Fruit fly (Drosophila melanogaster) whole organism, prepupa: ENCODE results near the gene hang.
A peak's percentile ranks its signal among the peaks of the same experiment; 100 is the strongest.

ENCODE experiments used
- Blimp-1 ChIP-seq: fragments of 200-800 bp; sonication (Bioruptor generic); optimal IDR thresholded peaks from 3 replicates; lab custom pipeline; 2017; ENCODE audit warnings: missing biosample characterization, missing genetic modification characterization, mild to moderate bottlenecking, moderate library complexity, missing genetic modification reagents
- CG10631 ChIP-seq: fragments of 200-800 bp; sonication (Bioruptor generic); optimal IDR thresholded peaks from 2 replicates; lab custom pipeline; 2016; ENCODE audit warnings: missing biosample characterization, missing genetic modification characterization
- CG10669 ChIP-seq: fragments of 200-800 bp; sonication (Bioruptor generic); optimal IDR thresholded peaks from 3 replicates; lab custom pipeline; 2018; ENCODE audit warnings: missing biosample characterization, mild to moderate bottlenecking, missing genetic modification characterization, moderate library complexity
- CG11294 ChIP-seq: fragments of 200-800 bp; sonication (Bioruptor generic); IDR thresholded peaks from 2 replicates; pipeline ENCODE4 v1.3.6; 2022; ENCODE audit warnings: missing biosample characterization, missing genetic modification characterization
- CG15336 ChIP-seq: fragments of 200-800 bp; sonication (Bioruptor generic); IDR thresholded peaks from 2 replicates; pipeline ENCODE4 v1.3.6; 2022; ENCODE audit warnings: missing biosample characterization, missing genetic modification characterization
- CG1621 ChIP-seq: fragments of 200-800 bp; sonication (Bioruptor generic); optimal IDR thresholded peaks from 3 replicates; lab custom pipeline; 2018; ENCODE audit warnings: missing biosample characterization, mild to moderate bottlenecking, missing genetic modification characterization
- CG16779 ChIP-seq: fragments of 200-800 bp; sonication (Bioruptor generic); optimal IDR thresholded peaks from 3 replicates; lab custom pipeline; 2017; ENCODE audit warnings: missing biosample characterization, mild to moderate bottlenecking, missing genetic modification characterization
- CG3032 ChIP-seq: fragments of 200-800 bp; optimal IDR thresholded peaks from 2 replicates; lab custom pipeline; 2019; ENCODE audit warnings: missing biosample characterization, mild to moderate bottlenecking, missing genetic modification characterization, moderate library complexity
- CG34406 ChIP-seq: fragments of 200-800 bp; sonication (Bioruptor generic); optimal IDR thresholded peaks from 3 replicates; lab custom pipeline; 2016; ENCODE audit warnings: missing biosample characterization, missing genetic modification characterization
- CG3919 ChIP-seq: fragments of 200-800 bp; sonication (Bioruptor generic); optimal IDR thresholded peaks from 3 replicates; lab custom pipeline; 2016; ENCODE audit warnings: missing biosample characterization, missing genetic modification characterization
- CG6163 ChIP-seq: fragments of 200-800 bp; sonication (Bioruptor generic); IDR thresholded peaks from 3 replicates; pipeline ENCODE4 v1.3.6; 2022; ENCODE audit warnings: missing biosample characterization, missing genetic modification characterization
- CG6276 ChIP-seq: fragments of 200-800 bp; sonication (Bioruptor generic); optimal IDR thresholded peaks from 2 replicates; lab custom pipeline; 2017; ENCODE audit warnings: missing biosample characterization, mild to moderate bottlenecking, missing genetic modification characterization
- CG6792 ChIP-seq: fragments of 200-800 bp; sonication (Bioruptor generic); optimal IDR thresholded peaks from 3 replicates; lab custom pipeline; 2016; ENCODE audit warnings: missing biosample characterization, missing genetic modification characterization
- CG6808 ChIP-seq: fragments of 200-800 bp; sonication (Bioruptor generic); optimal IDR thresholded peaks from 3 replicates; lab custom pipeline; 2017; ENCODE audit warnings: missing biosample characterization, missing genetic modification characterization, mild to moderate bottlenecking, moderate library complexity, missing genetic modification reagents
- CG6854 ChIP-seq: fragments of 200-800 bp; sonication (Bioruptor generic); optimal IDR thresholded peaks from 2 replicates; lab custom pipeline; 2017; ENCODE audit warnings: missing biosample characterization, mild to moderate bottlenecking, missing genetic modification characterization
- CG7368 ChIP-seq: fragments of 200-800 bp; sonication (Bioruptor generic); optimal IDR thresholded peaks from 3 replicates; lab custom pipeline; 2016; ENCODE audit warnings: missing biosample characterization, missing genetic modification characterization
- CG8119 ChIP-seq: fragments of 200-800 bp; sonication (Bioruptor generic); IDR thresholded peaks from 3 replicates; pipeline ENCODE4 v1.3.6; 2022; ENCODE audit warnings: missing biosample characterization, missing genetic modification characterization
- CG8319 ChIP-seq: fragments of 200-800 bp; sonication (Bioruptor generic); optimal IDR thresholded peaks from 3 replicates; lab custom pipeline; 2016; ENCODE audit warnings: missing biosample characterization, missing genetic modification characterization
- CG8632 ChIP-seq: fragments of 200-800 bp; sonication (Bioruptor generic); optimal IDR thresholded peaks from 3 replicates; lab custom pipeline; 2016; ENCODE audit warnings: missing biosample characterization, missing genetic modification characterization
- CG9139 ChIP-seq: fragments of 200-800 bp; sonication (Bioruptor generic); optimal IDR thresholded peaks from 3 replicates; lab custom pipeline; 2017; ENCODE audit warnings: missing biosample characterization, mild to moderate bottlenecking, missing genetic modification characterization
- Eip78C ChIP-seq: fragments of 200-800 bp; sonication (Bioruptor generic); peaks from one replicate; lab custom pipeline; 2016; ENCODE audit warnings: missing biosample characterization, missing genetic modification characterization
- Eip93F ChIP-seq: fragments of 200-800 bp; sonication (Bioruptor generic); optimal IDR thresholded peaks from 2 replicates; lab custom pipeline; 2016; ENCODE audit warnings: missing biosample characterization, mild to moderate bottlenecking, missing genetic modification characterization
- Hr38 ChIP-seq: sonication (Bioruptor generic); optimal IDR thresholded peaks from 2 replicates; lab custom pipeline; 2016; ENCODE audit warnings: missing biosample characterization, missing genetic modification characterization
- Hr4 ChIP-seq: fragments of 200-800 bp; sonication (Bioruptor generic); optimal IDR thresholded peaks from 3 replicates; lab custom pipeline; 2016; ENCODE audit warnings: missing biosample characterization, missing genetic modification characterization
- Lpt ChIP-seq: fragments of 200-800 bp; sonication (Bioruptor generic); optimal IDR thresholded peaks from 3 replicates; lab custom pipeline; 2016; ENCODE audit warnings: missing biosample characterization, missing genetic modification characterization
- Met ChIP-seq: fragments of 200-800 bp; sonication (Bioruptor generic); optimal IDR thresholded peaks from 3 replicates; lab custom pipeline; 2016; ENCODE audit warnings: missing biosample characterization, missing genetic modification characterization
- Sox102F ChIP-seq: fragments of 200-800 bp; sonication (Bioruptor generic); optimal IDR thresholded peaks from 2 replicates; lab custom pipeline; 2016; ENCODE audit warnings: missing biosample characterization, mild to moderate bottlenecking, missing genetic modification characterization
- Sox14 ChIP-seq: fragments of 200-800 bp; sonication (Bioruptor generic); optimal IDR thresholded peaks from 3 replicates; lab custom pipeline; 2016; ENCODE audit warnings: missing biosample characterization, missing genetic modification characterization
- Sox15 ChIP-seq: fragments of 200-800 bp; sonication (Bioruptor generic); optimal IDR thresholded peaks from 3 replicates; lab custom pipeline; 2016; ENCODE audit warnings: missing biosample characterization, missing genetic modification characterization
- achi ChIP-seq: fragments of 200-800 bp; sonication (Bioruptor generic); optimal IDR thresholded peaks from 3 replicates; lab custom pipeline; 2016; ENCODE audit warnings: missing biosample characterization, missing genetic modification characterization
- acj6 ChIP-seq: fragments of 200-800 bp; sonication (Bioruptor generic); optimal IDR thresholded peaks from 3 replicates; lab custom pipeline; 2016; ENCODE audit warnings: missing biosample characterization, missing genetic modification characterization
- cyc ChIP-seq: fragments of 200-800 bp; sonication (Bioruptor generic); optimal IDR thresholded peaks from 3 replicates; lab custom pipeline; 2016; ENCODE audit warnings: missing biosample characterization, missing genetic modification characterization
- dsx ChIP-seq: fragments of 200-800 bp; optimal IDR thresholded peaks from 3 replicates; lab custom pipeline; 2019; ENCODE audit warnings: missing biosample characterization, mild to moderate bottlenecking, missing genetic modification characterization, moderate library complexity; ENCODE audit not compliant: poor library complexity, severe bottlenecking
- eg ChIP-seq: fragments of 200-800 bp; sonication (Bioruptor generic); IDR thresholded peaks from 3 replicates; pipeline ENCODE4 v1.3.6; 2022; ENCODE audit warnings: missing biosample characterization, missing genetic modification characterization
- esn ChIP-seq: fragments of 200-800 bp; sonication (Bioruptor generic); optimal IDR thresholded peaks from 2 replicates; lab custom pipeline; 2016; ENCODE audit warnings: missing biosample characterization, mild to moderate bottlenecking, missing genetic modification characterization, moderate library complexity
- fd59A ChIP-seq: fragments of 200-800 bp; sonication (Bioruptor generic); optimal IDR thresholded peaks from 2 replicates; lab custom pipeline; 2017; ENCODE audit warnings: missing biosample characterization, mild to moderate bottlenecking, missing genetic modification characterization, missing genetic modification reagents
- fkh ChIP-seq: fragments of 200-800 bp; sonication (Bioruptor generic); optimal IDR thresholded peaks from 3 replicates; lab custom pipeline; 2017; ENCODE audit warnings: missing biosample characterization, mild to moderate bottlenecking, missing genetic modification characterization, moderate library complexity
- lz ChIP-seq: fragments of 200-800 bp; sonication (Bioruptor generic); optimal IDR thresholded peaks from 3 replicates; lab custom pipeline; 2016; ENCODE audit warnings: missing biosample characterization, missing genetic modification characterization
- net ChIP-seq: fragments of 200-800 bp; sonication (Bioruptor generic); optimal IDR thresholded peaks from 3 replicates; lab custom pipeline; 2016; ENCODE audit warnings: missing biosample characterization, missing genetic modification characterization
- pdm3 ChIP-seq: fragments of 200-800 bp; sonication (Bioruptor generic); optimal IDR thresholded peaks from 3 replicates; lab custom pipeline; 2016; ENCODE audit warnings: missing biosample characterization, missing genetic modification characterization
- ss ChIP-seq, 2 experiments: fragments of 200-800 bp; sonication (Bioruptor generic); optimal IDR thresholded peaks; 2 replicates in 1 of 2; 3 replicates in 1 of 2; lab custom pipeline; 2017 to 2018; ENCODE audit warnings: mild to moderate bottlenecking in 2 of 2, missing biosample characterization in 2 of 2, missing genetic modification characterization in 2 of 2, moderate library complexity in 1 of 2
- svp ChIP-seq: fragments of 200-800 bp; sonication (Bioruptor generic); peaks from one replicate; lab custom pipeline; 2016; ENCODE audit warnings: missing biosample characterization, missing genetic modification characterization
- topi ChIP-seq: fragments of 200-800 bp; sonication (Bioruptor generic); optimal IDR thresholded peaks from 3 replicates; lab custom pipeline; 2016; ENCODE audit warnings: missing biosample characterization, missing genetic modification characterization
- vri ChIP-seq: fragments of 200-800 bp; sonication (Bioruptor generic); optimal IDR thresholded peaks from 3 replicates; lab custom pipeline; 2016; ENCODE audit warnings: missing biosample characterization, mild to moderate bottlenecking, missing genetic modification characterization

Gene hang

DNA sequence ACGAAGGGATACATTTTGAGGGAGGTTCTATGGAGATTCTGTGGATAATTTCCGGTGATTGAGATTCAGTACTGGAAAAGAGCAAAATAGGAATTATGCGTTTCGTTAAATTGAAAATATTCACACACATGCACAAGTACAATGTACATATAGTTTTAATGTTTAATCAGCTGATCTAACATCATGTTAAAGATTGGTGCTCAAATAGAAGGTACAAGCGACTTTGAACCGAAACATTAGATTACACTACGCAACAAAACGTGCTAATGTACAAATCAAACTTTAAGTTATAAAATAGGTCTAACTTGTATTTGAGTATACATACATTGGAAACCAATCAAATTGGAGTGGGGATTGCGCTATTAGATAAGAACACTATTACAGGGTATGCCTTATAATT is 2.6 kb upstream of the hang start:
- peak; percentile 52 for TF ChIP-seq fkh (GFP tag; lab: Kevin White, UChicago)
- TF ChIP-seq Met: no peak

DNA sequence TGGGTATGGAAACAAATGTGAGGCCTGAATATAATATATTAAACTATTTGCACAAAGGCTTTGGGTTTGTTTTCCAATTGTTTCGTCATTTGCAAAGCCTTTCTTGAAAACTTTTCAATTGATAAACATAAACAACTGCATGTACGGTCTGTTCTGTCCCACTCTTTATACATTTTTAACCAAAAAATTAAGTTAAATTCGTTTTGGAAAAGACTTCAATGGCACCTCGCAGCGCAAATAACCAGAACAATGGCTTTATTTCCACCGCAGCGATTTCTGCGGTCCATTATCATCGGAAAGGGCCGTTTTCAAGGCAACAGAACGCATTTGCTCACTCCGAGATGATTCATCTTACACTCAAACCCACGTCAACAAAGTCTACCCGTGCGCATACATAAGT is 1.8 kb upstream of the hang start:
- TF ChIP-seq CG3032 (no peak), Eip78C (GFP tag; lab: Kevin White, UChicago) (peak; percentile 12), Met (no peak), Hr38 (no peak), svp (GFP tag; lab: Kevin White, UChicago) (peak; percentile 30), topi (GFP tag; lab: Kevin White, UChicago) (no peak), cyc (GFP tag; lab: Kevin White, UChicago) (no peak), ss (GFP tag; optimal IDR thresholded peaks at IDR 0.05; lab: Kevin White, UChicago) (no peak), CG10631 (no peak), Sox14 (GFP tag; lab: Kevin White, UChicago) (peak; percentile 18), CG16779 (tag; lab: Kevin White, UChicago) (no peak), CG6854 (GFP tag; lab: Kevin White, UChicago) (no peak), fd59A (GFP tag; lab: Kevin White, UChicago) (no peak), CG34406 (GFP tag; lab: Kevin White, UChicago) (no peak), CG8319 (GFP tag; lab: Kevin White, UChicago) (no peak)

DNA sequence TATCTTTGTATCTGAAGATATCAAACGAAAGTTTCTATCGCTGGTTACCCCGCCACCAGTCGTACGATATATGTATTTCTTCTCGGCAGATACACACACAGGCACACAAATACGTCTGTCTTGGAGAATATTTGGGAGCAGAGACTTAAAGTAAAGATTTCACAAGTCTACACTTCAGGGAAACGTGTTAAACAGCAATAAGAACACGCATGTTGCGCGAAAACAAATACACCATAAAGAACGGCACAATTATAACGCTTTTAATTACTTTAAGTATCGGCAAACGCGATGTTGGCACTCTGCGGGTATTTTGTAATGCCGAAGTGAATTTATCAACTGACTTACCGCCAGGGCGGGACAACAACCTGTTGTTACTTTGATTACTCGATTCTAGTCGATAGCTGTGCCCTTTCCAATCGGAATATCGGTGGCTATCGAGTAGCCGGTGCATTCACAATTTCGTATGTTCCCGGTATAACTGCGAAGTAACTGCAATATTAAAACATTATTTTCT is 675 bp upstream of the hang start, which contains the start of gene AnxB11:
AnxB11 (minus strand) TSS at position 367 of the 514 bp plus-strand sequence.
- TF ChIP-seq esn (GFP tag; lab: Kevin White, UChicago): no peak
- TF ChIP-seq CG6808 (GFP tag; lab: Kevin White, UChicago): no peak
- no peak for TF ChIP-seq Sox15
- TF ChIP-seq achi: peak; percentile 9
- TF ChIP-seq CG7368 (GFP tag; lab: Kevin White, UChicago): no peak
- TF ChIP-seq Lpt (GFP tag; lab: Kevin White, UChicago): no peak
- TF ChIP-seq CG6163 (GFP tag; lab: Robert Waterston, UW): no peak
- TF ChIP-seq ss (GFP tag; optimal IDR thresholded peaks at IDR 0.05; lab: Kevin White, UChicago): peak in 1 of 2 experiments; percentile 9
- TF ChIP-seq vri (GFP tag; lab: Kevin White, UChicago): no peak
- no peak for TF ChIP-seq acj6
- TF ChIP-seq CG8632 (GFP tag; lab: Kevin White, UChicago): no peak
- TF ChIP-seq CG6854 (GFP tag; lab: Kevin White, UChicago): no peak
- TF ChIP-seq dsx (GFP tag; lab: Kevin White, UChicago): peak; percentile 23
- peak; percentile 64 for TF ChIP-seq Eip78C (GFP tag; lab: Kevin White, UChicago)
- TF ChIP-seq Sox102F (GFP tag; lab: Kevin White, UChicago): no peak
- no peak for TF ChIP-seq CG10669

DNA sequence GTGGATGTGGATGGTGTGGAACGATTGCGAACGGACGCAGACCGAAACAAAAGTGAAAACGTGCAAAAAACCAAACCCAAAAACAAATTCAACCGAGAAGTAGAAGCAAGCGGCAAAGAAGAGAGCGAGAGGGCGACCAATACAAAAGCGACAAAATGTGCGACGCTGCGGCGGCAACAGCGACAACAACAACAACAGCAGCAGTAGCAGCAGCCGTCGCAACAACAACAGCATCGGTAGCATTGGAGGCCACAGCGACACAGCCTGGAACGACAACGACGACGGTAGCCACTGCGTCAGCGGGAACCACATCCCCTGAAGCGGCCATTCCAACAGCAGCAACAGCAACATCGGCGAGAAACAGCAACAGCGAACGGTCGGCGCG is 486 bp downstream of the hang start:
- TF ChIP-seq CG6792 (GFP tag; lab: Kevin White, UChicago) (no peak), CG6163 (GFP tag; lab: Robert Waterston, UW) (peak; percentile 55; the same call in 2 of the 3 replicates), CG15336 (GFP tag; lab: Robert Waterston, UW) (peak; percentile 53), vri (GFP tag; lab: Kevin White, UChicago) (no peak), Met (no peak), svp (GFP tag; lab: Kevin White, UChicago) (peak; percentile 70), net (GFP tag; lab: Kevin White, UChicago) (no peak), topi (GFP tag; lab: Kevin White, UChicago) (no peak), Eip78C (GFP tag; lab: Kevin White, UChicago) (no peak), Blimp-1 (peak; percentile 38), CG8632 (GFP tag; lab: Kevin White, UChicago) (no peak), lz (no peak), pdm3 (GFP tag; lab: Kevin White, UChicago) (no peak), CG6276 (peak; percentile 14), Eip93F (peak; percentile 15), CG3919 (GFP tag; lab: Kevin White, UChicago) (no peak), CG10669 (no peak), eg (GFP tag; lab: Robert Waterston, UW) (peak; percentile 21; the same call in 1 of the 3 replicates), CG1621 (tag; lab: Kevin White, UChicago) (no peak), Hr4 (GFP tag; lab: Kevin White, UChicago) (no peak), CG8119 (GFP tag; lab: Robert Waterston, UW) (no peak; the same call in 2 of the 3 replicates), CG9139 (no peak), CG11294 (peak; percentile 16; the same call in 1 of the 2 replicates)
